Worm (Caenorhabditis elegans) whole organism, L1 larva: ENCODE results near the gene T23B5.6.

Experiments used
- C16A3.4 ChIP-seq: fragments of 150-350 bp; optimal IDR thresholded peaks from 2 replicates; lab custom pipeline; 2014; ENCODE audit warnings: missing biosample characterization, missing genetic modification characterization
- aly-2 ChIP-seq: fragments of 150-350 bp; optimal IDR thresholded peaks from 2 replicates; lab custom pipeline; 2014; ENCODE audit warnings: missing biosample characterization, missing genetic modification characterization
- ceh-63 ChIP-seq: fragments of 200-800 bp; sonication (Bioruptor generic); optimal IDR thresholded peaks from 2 replicates; lab custom pipeline; 2018; ENCODE audit warnings: mild to moderate bottlenecking, missing genetic modification characterization, missing compliant biosample characterization
- lin-13 ChIP-seq: fragments of 150-350 bp; optimal IDR thresholded peaks from 2 replicates; lab custom pipeline; 2014; ENCODE audit warnings: missing biosample characterization, missing genetic modification reagents, missing genetic modification characterization
- nhr-12 ChIP-seq: sonication (generic microtip); optimal IDR thresholded peaks from 2 replicates; lab custom pipeline; 2017; ENCODE audit warnings: missing biosample characterization, missing genetic modification characterization
- nhr-28 ChIP-seq: fragments of 150-350 bp; optimal IDR thresholded peaks from 2 replicates; lab custom pipeline; 2014; ENCODE audit warnings: missing biosample characterization, missing genetic modification characterization
- skn-1 ChIP-seq: fragments of 150-350 bp; optimal IDR thresholded peaks from 2 replicates; lab custom pipeline; 2014; ENCODE audit warnings: missing biosample characterization, missing genetic modification characterization
- snpc-4 ChIP-seq: fragments of 150-350 bp; optimal IDR thresholded peaks from 2 replicates; lab custom pipeline; 2014; ENCODE audit warnings: missing biosample characterization, missing genetic modification characterization

DNA sequence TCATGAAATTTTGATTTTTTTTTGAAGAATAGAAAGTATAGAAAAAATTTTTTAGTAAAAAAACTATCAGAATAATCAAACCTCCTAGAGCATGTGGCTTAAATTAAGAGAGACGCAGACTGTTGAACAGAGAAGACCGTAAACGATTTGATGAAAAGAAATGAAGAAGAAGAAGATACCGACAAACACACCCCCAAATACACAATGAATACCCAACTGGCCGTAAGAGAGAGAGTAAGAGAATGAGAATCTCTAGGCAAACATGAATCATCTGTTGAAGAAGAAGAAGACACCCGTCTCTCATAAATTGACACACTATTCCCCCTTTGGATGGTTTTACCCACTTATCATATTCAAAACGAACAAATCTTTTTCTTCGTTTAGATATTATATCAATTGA is 43.2 kb downstream of the T23B5.6 start:
- TF ChIP-seq lin-13 (GFP tag; lab: Kevin White, UChicago), result no peak
- no peak for TF ChIP-seq nhr-28
- TF ChIP-seq skn-1, result no peak
- no peak for TF ChIP-seq ceh-63 (GFP tag; lab: Kevin White, UChicago)
- TF ChIP-seq C16A3.4 (tag; lab: Kevin White, UChicago), result no peak
- no peak for TF ChIP-seq aly-2 (tag; lab: Kevin White, UChicago)
- TF ChIP-seq nhr-12 (tag; lab: Kevin White, UChicago), result no peak
- no peak for TF ChIP-seq snpc-4 (tag; lab: Kevin White, UChicago)
